Worm (Caenorhabditis elegans): ENCODE results near the gene coq-3.

DNA sequence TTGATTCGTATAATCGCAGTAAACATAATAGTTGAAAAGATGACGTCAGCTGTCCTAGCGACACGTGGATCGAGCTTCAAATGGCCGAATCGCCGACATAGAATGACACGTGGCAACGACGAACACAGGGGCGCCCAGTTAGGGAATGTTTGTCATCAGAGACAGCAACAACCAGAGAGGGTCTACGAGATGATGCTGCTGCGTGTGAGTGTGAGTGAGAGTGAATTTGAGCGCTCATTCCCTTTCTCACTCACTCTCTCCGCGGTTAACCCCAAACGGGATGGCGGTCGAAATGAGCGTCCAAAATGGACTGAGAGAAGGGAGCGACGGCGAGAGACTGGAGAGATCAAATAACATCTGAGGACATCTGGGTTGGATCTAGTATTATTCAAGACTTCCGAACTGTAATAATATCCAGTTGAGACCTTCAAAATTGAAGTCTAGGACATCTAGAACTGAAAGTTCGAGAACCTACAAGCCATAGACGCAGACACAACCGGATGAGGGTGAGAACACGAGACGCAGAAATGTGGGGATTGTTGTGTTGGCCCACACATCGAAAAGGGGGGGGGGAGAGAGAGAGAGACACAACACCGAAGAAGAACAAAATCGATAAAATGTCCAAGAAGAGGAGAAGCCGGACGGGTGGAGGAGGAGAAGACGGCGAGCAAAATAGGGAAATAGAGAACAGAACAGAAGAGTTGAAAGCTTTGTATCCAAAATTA lies 2.1 kb downstream of the coq-3 start:
- TF ChIP-seq fkh-10 (GFP tag; optimal IDR thresholded peaks at IDR 0.05), result peak; percentile 34
- no peak for TF ChIP-seq pha-4 (tag; optimal IDR thresholded peaks at IDR 0.05)
- no peak for TF ChIP-seq nhr-11 (tag; optimal IDR thresholded peaks at IDR 0.05)
- TF ChIP-seq ceh-30 (tag; optimal IDR thresholded peaks at IDR 0.05), result no peak
- no peak for TF ChIP-seq gmeb-2 (tag; optimal IDR thresholded peaks at IDR 0.05)
- no peak for TF ChIP-seq ceh-9 (tag; optimal IDR thresholded peaks at IDR 0.05)
- no peak for TF ChIP-seq pqm-1 (tag; optimal IDR thresholded peaks at IDR 0.05)

Data from whole organism, late embryonic.